Worm (Caenorhabditis elegans) whole organism, young adult: ENCODE measurements around the gene K02D10.2.

ENCODE experiments used
- F10E7.11 ChIP-seq: sonication (generic microtip); optimal IDR thresholded peaks from 2 replicates; lab custom pipeline; 2017; ENCODE audit warnings: mild to moderate bottlenecking, missing genetic modification characterization, moderate library complexity, missing compliant biosample characterization
- F37B4.10 ChIP-seq: fragments of 200-800 bp; sonication (Bioruptor generic); IDR thresholded peaks from 2 replicates; pipeline ENCODE4 v1.3.6; 2022; ENCODE audit warnings: missing genetic modification characterization, missing compliant biosample characterization
- F49E8.2 ChIP-seq: sonication (generic microtip); optimal IDR thresholded peaks from 3 replicates; lab custom pipeline; 2017; ENCODE audit warnings: missing genetic modification characterization, mild to moderate bottlenecking, missing compliant biosample characterization, antibody characterized with exemption, moderate library complexity; ENCODE audit not compliant: insufficient read depth
- Y53G8AR.9 ChIP-seq: fragments of 200-800 bp; sonication (Bioruptor generic); conservative IDR thresholded peaks from 2 replicates; pipeline ENCODE4 v1.3.6; 2022; ENCODE audit warnings: missing genetic modification reagents, missing genetic modification characterization, missing compliant biosample characterization
- Y79H2A.3 ChIP-seq: fragments of 200-800 bp; sonication (Bioruptor generic); conservative IDR thresholded peaks from 2 replicates; pipeline ENCODE4 v1.3.6; 2022; ENCODE audit warnings: missing genetic modification reagents, missing genetic modification characterization, missing compliant biosample characterization
- Y95B8A.8 ChIP-seq: fragments of 200-800 bp; sonication (Bioruptor generic); IDR thresholded peaks from 2 replicates; pipeline ENCODE4 v1.3.6; 2022; ENCODE audit warnings: missing genetic modification reagents, missing genetic modification characterization, missing compliant biosample characterization
- ZK185.1 ChIP-seq: sonication (generic microtip); optimal IDR thresholded peaks from 2 replicates; lab custom pipeline; 2016; ENCODE audit warnings: mild to moderate bottlenecking, missing genetic modification characterization, missing compliant biosample characterization; ENCODE audit not compliant: poor library complexity, severe bottlenecking
- aptf-3 ChIP-seq: fragments of 200-800 bp; sonication (Bioruptor generic); IDR thresholded peaks from 2 replicates; pipeline ENCODE4 v1.3.6; 2022; ENCODE audit warnings: missing genetic modification characterization, missing compliant biosample characterization
- attf-3 ChIP-seq: fragments of 200-800 bp; sonication (Bioruptor generic); conservative IDR thresholded peaks from 2 replicates; pipeline ENCODE4 v1.3.6; 2022; ENCODE audit warnings: missing genetic modification reagents, missing genetic modification characterization, missing compliant biosample characterization
- bed-1 ChIP-seq: fragments of 200-800 bp; sonication (Bioruptor generic); IDR thresholded peaks from 2 replicates; pipeline ENCODE4 v1.3.6; 2022; ENCODE audit warnings: missing genetic modification reagents, missing genetic modification characterization, missing compliant biosample characterization
- ccch-3 ChIP-seq: fragments of 200-800 bp; sonication (Bioruptor generic); optimal IDR thresholded peaks from 2 replicates; lab custom pipeline; 2018; ENCODE audit warnings: mild to moderate bottlenecking, missing genetic modification characterization, missing compliant biosample characterization
- ceh-27 ChIP-seq: fragments of 200-800 bp; sonication (Bioruptor generic); optimal IDR thresholded peaks from 2 replicates; lab custom pipeline; 2018; ENCODE audit warnings: mild to moderate bottlenecking, missing genetic modification characterization, moderate library complexity, missing compliant biosample characterization
- ceh-40 ChIP-seq: fragments of 200-800 bp; sonication (Bioruptor generic); IDR thresholded peaks from 2 replicates; pipeline ENCODE4 v1.3.6; 2022; ENCODE audit warnings: missing genetic modification characterization, missing compliant biosample characterization
- ceh-79 ChIP-seq: sonication (generic microtip); optimal IDR thresholded peaks from 2 replicates; lab custom pipeline; 2017; ENCODE audit warnings: mild to moderate bottlenecking, missing genetic modification characterization, missing compliant biosample characterization
- ceh-91 ChIP-seq: fragments of 200-800 bp; sonication (Bioruptor generic); IDR thresholded peaks from 2 replicates; pipeline ENCODE4 v1.3.6; 2022; ENCODE audit warnings: missing genetic modification reagents, missing genetic modification characterization, missing compliant biosample characterization
- die-1 ChIP-seq: sonication (generic microtip); optimal IDR thresholded peaks from 2 replicates; lab custom pipeline; 2016; ENCODE audit warnings: missing genotype, mild to moderate bottlenecking, missing genetic modification characterization, missing compliant biosample characterization
- egl-44 ChIP-seq: fragments of 200-800 bp; sonication (Bioruptor generic); IDR thresholded peaks from 2 replicates; pipeline ENCODE4 v1.3.6; 2022; ENCODE audit warnings: missing genetic modification reagents, missing genetic modification characterization, missing compliant biosample characterization
- egrh-3 ChIP-seq: fragments of 200-800 bp; sonication (Bioruptor generic); IDR thresholded peaks from 2 replicates; pipeline ENCODE4 v1.3.6; 2022; ENCODE audit warnings: missing genetic modification reagents, missing genetic modification characterization, missing compliant biosample characterization
- ekl-4 ChIP-seq: fragments of 200-800 bp; sonication (Bioruptor generic); IDR thresholded peaks from 2 replicates; pipeline ENCODE4 v1.3.6; 2022; ENCODE audit warnings: missing genetic modification reagents, missing genetic modification characterization, missing compliant biosample characterization
- gei-17 ChIP-seq: fragments of 200-800 bp; sonication (Bioruptor generic); optimal IDR thresholded peaks from 2 replicates; lab custom pipeline; 2018; ENCODE audit warnings: mild to moderate bottlenecking, missing genetic modification characterization, missing compliant biosample characterization
- hlh-26 ChIP-seq: fragments of 200-800 bp; sonication (Bioruptor generic); conservative IDR thresholded peaks from 2 replicates; pipeline ENCODE4 v1.3.6; 2022; ENCODE audit warnings: missing genetic modification reagents, missing genetic modification characterization, missing compliant biosample characterization
- hmg-1.2 ChIP-seq: fragments of 200-800 bp; sonication (Bioruptor generic); IDR thresholded peaks from 2 replicates; pipeline ENCODE4 v1.3.6; 2022; ENCODE audit warnings: missing genetic modification reagents, missing genetic modification characterization, missing compliant biosample characterization
- hsf-1 ChIP-seq: fragments of 200-800 bp; sonication (Bioruptor generic); IDR thresholded peaks from 2 replicates; pipeline ENCODE4 v1.3.6; 2022; ENCODE audit warnings: missing genetic modification reagents, missing genetic modification characterization, missing compliant biosample characterization
- lin-26 ChIP-seq: fragments of 200-800 bp; sonication (Bioruptor generic); IDR thresholded peaks from 2 replicates; pipeline ENCODE4 v1.3.6; 2022; ENCODE audit warnings: missing genetic modification reagents, missing genetic modification characterization, missing compliant biosample characterization
- lin-54 ChIP-seq: fragments of 200-800 bp; sonication (Bioruptor generic); optimal IDR thresholded peaks from 2 replicates; lab custom pipeline; 2018; ENCODE audit warnings: mild to moderate bottlenecking, missing genetic modification characterization, missing compliant biosample characterization
- madf-8 ChIP-seq: fragments of 200-800 bp; sonication (Bioruptor generic); conservative IDR thresholded peaks from 2 replicates; pipeline ENCODE4 v1.3.6; 2022; ENCODE audit warnings: missing genetic modification reagents, missing genetic modification characterization, missing compliant biosample characterization
- mxl-1 ChIP-seq: sonication (generic microtip); optimal IDR thresholded peaks from 2 replicates; lab custom pipeline; 2016; ENCODE audit warnings: missing genetic modification characterization, missing compliant biosample characterization
- nfya-1 ChIP-seq: sonication (generic microtip); optimal IDR thresholded peaks from 2 replicates; lab custom pipeline; 2017; ENCODE audit warnings: antibody characterized with exemption, missing compliant biosample characterization, missing genetic modification characterization, borderline replicate concordance; ENCODE audit not compliant: insufficient read depth
- nhr-120 ChIP-seq: fragments of 200-800 bp; sonication (Bioruptor generic); IDR thresholded peaks from 2 replicates; pipeline ENCODE4 v1.3.6; 2022; ENCODE audit warnings: missing genetic modification characterization, missing compliant biosample characterization
- nhr-27 ChIP-seq: fragments of 200-800 bp; sonication (Bioruptor generic); optimal IDR thresholded peaks from 2 replicates; lab custom pipeline; 2018; ENCODE audit warnings: mild to moderate bottlenecking, missing genetic modification characterization, moderate library complexity, missing compliant biosample characterization
- nhr-90 ChIP-seq: sonication (generic microtip); optimal IDR thresholded peaks from 2 replicates; lab custom pipeline; 2016; ENCODE audit warnings: missing genotype, mild to moderate bottlenecking, missing genetic modification characterization, missing compliant biosample characterization
- rec-8 ChIP-seq, 2 experiments: sonication (generic microtip); optimal IDR thresholded peaks; 2 replicates each; lab custom pipeline; 2016; ENCODE audit warnings: mild to moderate bottlenecking in 2 of 2, missing genetic modification characterization in 2 of 2, missing genetic modification reagents in 2 of 2, missing genotype in 2 of 2, missing biosample characterization in 1 of 2, missing compliant biosample characterization in 1 of 2, moderate library complexity in 1 of 2
- sea-2 ChIP-seq: fragments of 200-800 bp; sonication (Bioruptor generic); IDR thresholded peaks from 2 replicates; pipeline ENCODE4 v1.3.6; 2022; ENCODE audit warnings: missing genetic modification characterization, missing compliant biosample characterization
- somi-1 ChIP-seq: fragments of 200-800 bp; sonication (Bioruptor generic); optimal IDR thresholded peaks from 2 replicates; lab custom pipeline; 2018; ENCODE audit warnings: mild to moderate bottlenecking, missing genetic modification characterization, missing compliant biosample characterization
- sptf-2 ChIP-seq: fragments of 200-800 bp; sonication (Bioruptor generic); optimal IDR thresholded peaks from 2 replicates; lab custom pipeline; 2018; ENCODE audit warnings: mild to moderate bottlenecking, missing genetic modification characterization, missing compliant biosample characterization
- tbp1 ChIP-seq: fragments of 200-800 bp; sonication (Bioruptor generic); optimal IDR thresholded peaks from 2 replicates; lab custom pipeline; 2018; ENCODE audit warnings: mild to moderate bottlenecking, missing genetic modification characterization, missing compliant biosample characterization
- unc-130 ChIP-seq: sonication (generic microtip); optimal IDR thresholded peaks from 2 replicates; lab custom pipeline; 2016; ENCODE audit warnings: missing genetic modification reagents, missing genetic modification characterization, missing compliant biosample characterization
- xnd-1 ChIP-seq: sonication (generic microtip); optimal IDR thresholded peaks from 2 replicates; lab custom pipeline; 2016; ENCODE audit warnings: missing genotype, missing genetic modification reagents, missing genetic modification characterization, missing compliant biosample characterization
- zim-3 ChIP-seq: sonication (generic microtip); optimal IDR thresholded peaks from 2 replicates; lab custom pipeline; 2017; ENCODE audit warnings: mild to moderate bottlenecking, missing genetic modification characterization, moderate library complexity, missing compliant biosample characterization
- ztf-25 ChIP-seq: fragments of 200-800 bp; sonication (Bioruptor generic); IDR thresholded peaks from 2 replicates; pipeline ENCODE4 v1.3.6; 2022; ENCODE audit warnings: missing genetic modification reagents, missing genetic modification characterization, missing compliant biosample characterization

Gene K02D10.2

ce11 chrIII:8767889-8768361, 3.1 kb downstream of the K02D10.2 start, which contains the start of gene mtss-1 (continued):
- peak; percentile 16 for TF ChIP-seq ZK185.1 (tag; lab: Kevin White, UChicago)
- no peak for TF ChIP-seq ceh-27
- TF ChIP-seq sea-2, result no peak
- no peak for TF ChIP-seq bed-1 (GFP tag; lab: Robert Waterston, UW)
- TF ChIP-seq F10E7.11, result no peak
- TF ChIP-seq xnd-1, result peak; percentile 31
- no peak for TF ChIP-seq nfya-1
- no peak for TF ChIP-seq lin-26 (GFP tag; lab: Robert Waterston, UW)
- TF ChIP-seq ccch-3 (GFP tag; lab: Kevin White, UChicago), result no peak
- TF ChIP-seq hlh-26 (GFP tag; lab: Robert Waterston, UW), result no peak
- TF ChIP-seq nhr-27, result no peak
- TF ChIP-seq ztf-25 (GFP tag; lab: Robert Waterston, UW), result no peak
- no peak for TF ChIP-seq nhr-120 (GFP tag; lab: Robert Waterston, UW)
- TF ChIP-seq ceh-91 (GFP tag; lab: Robert Waterston, UW), result no peak
- TF ChIP-seq aptf-3 (GFP tag; lab: Robert Waterston, UW), result no peak
- no peak for TF ChIP-seq Y95B8A.8
- TF ChIP-seq sptf-2 (GFP tag; lab: Kevin White, UChicago), result no peak
- TF ChIP-seq ceh-79 (tag; lab: Kevin White, UChicago), result no peak
- TF ChIP-seq mxl-1 (tag; lab: Kevin White, UChicago), result no peak
- TF ChIP-seq madf-8 (GFP tag; lab: Robert Waterston, UW), result no peak
- TF ChIP-seq gei-17 (GFP tag; lab: Kevin White, UChicago), result no peak
- no peak for TF ChIP-seq zim-3
- TF ChIP-seq somi-1, result no peak
- no peak for TF ChIP-seq Y79H2A.3 (GFP tag; lab: Robert Waterston, UW)
- TF ChIP-seq attf-3 (GFP tag; lab: Robert Waterston, UW), result 0 out of 2 replicates have a peak, but pooled peaks have one; percentile 23
- no peak for TF ChIP-seq hsf-1 (GFP tag; lab: Robert Waterston, UW)
- no peak for TF ChIP-seq egl-44 (GFP tag; lab: Robert Waterston, UW)
- no peak for TF ChIP-seq die-1 (tag; lab: Kevin White, UChicago)
- no peak for TF ChIP-seq ceh-40
- TF ChIP-seq egrh-3 (GFP tag; lab: Robert Waterston, UW), result no peak
- no peak for TF ChIP-seq ekl-4 (GFP tag; lab: Robert Waterston, UW)
- TF ChIP-seq lin-54, result peak; percentile 30
- TF ChIP-seq tbp1 (GFP tag; lab: Kevin White, UChicago), result peak; percentile 30
- TF ChIP-seq Y53G8AR.9 (GFP tag; lab: Robert Waterston, UW), result no peak
- no peak for TF ChIP-seq rec-8 (tag; optimal IDR thresholded peaks at IDR 0.05; lab: Kevin White, UChicago)
- no peak for TF ChIP-seq F37B4.10 (GFP tag; lab: Robert Waterston, UW)
- no peak for TF ChIP-seq nhr-90 (tag; lab: Kevin White, UChicago)

ce11 chrIII:8767292-8767829, 3.7 kb downstream of the K02D10.2 start, which contains the start of gene mig-22:
TSS of gene mig-22 (minus strand) at chrIII:8767342.
- TF ChIP-seq unc-130 (no peak), F49E8.2 (tag; lab: Kevin White, UChicago) (no peak), hmg-1.2 (GFP tag; lab: Robert Waterston, UW) (peak; percentile 70; the same call in 1 of the 2 replicates), somi-1 (no peak)
